Fruit fly (Drosophila melanogaster): ENCODE measurements around the gene ps.

dm6 chr3R:9420439-9421234, 2.9 kb downstream of the ps start:
- TF ChIP-seq CG11762 (GFP tag; optimal IDR thresholded peaks at IDR 0.05; ENCODE audit: insufficient read depth) (peak; percentile 41), Hr39 (GFP tag; optimal IDR thresholded peaks at IDR 0.05) (no peak), OdsH (GFP tag; optimal IDR thresholded peaks at IDR 0.05) (peak; percentile 56), Sox102F (GFP tag; optimal IDR thresholded peaks at IDR 0.05) (no peak), Blimp-1 (GFP tag; optimal IDR thresholded peaks at IDR 0.05) (no peak), Gug (GFP tag; IDR thresholded peaks at IDR 0.05) (peak; percentile 55; the same call in 1 of the 2 replicates), Sox15 (GFP tag; optimal IDR thresholded peaks at IDR 0.05) (peak; percentile 8), fd85E (GFP tag; optimal IDR thresholded peaks at IDR 0.05) (no peak), vri (GFP tag; optimal IDR thresholded peaks at IDR 0.05) (no peak), lz (GFP tag; optimal IDR thresholded peaks at IDR 0.05) (no peak)

All from whole organism, prepupa.